Worm (Caenorhabditis elegans): ENCODE results near the gene ubc-19.

- TF ChIP-seq nhr-28 (tag; optimal IDR thresholded peaks at IDR 0.05) (no peak), mab-5 (tag; optimal IDR thresholded peaks at IDR 0.05) (no peak), snpc-4 (tag; optimal IDR thresholded peaks at IDR 0.05) (no peak), mep-1 (tag; optimal IDR thresholded peaks at IDR 0.05) (no peak), pha-4 (tag; optimal IDR thresholded peaks at IDR 0.05) (no peak)
Observed at ce11 chrV:18729324-18729924, 39.9 kb upstream of the ubc-19 start, which contains the start of gene asp-19.
